Fruit fly (Drosophila melanogaster) whole organism, larva: ENCODE data around the gene ZnT86D.

Experiments used
- noc ChIP-seq: fragments of 200-800 bp; sonication (Bioruptor generic); optimal IDR thresholded peaks from 3 replicates; lab custom pipeline; 2019; ENCODE audit warnings: missing biosample characterization, mild to moderate bottlenecking, missing genetic modification characterization, moderate library complexity

ZnT86D gene

dm6 chr3R:11231037-11231436 is 16.7 kb upstream of the ZnT86D start:
- TF ChIP-seq noc (tag; lab: Kevin White, UChicago): no peak

dm6 chr3R:11230392-11230791 is 16.1 kb upstream of the ZnT86D start, which contains the start of gene GCC88:
TSS of gene GCC88 (minus strand) at chr3R:11230600.
- no peak for TF ChIP-seq noc (tag; lab: Kevin White, UChicago)

dm6 chr3R:11226496-11226895 is 12.2 kb upstream of the ZnT86D start, which contains the start of gene CG17726:
TSS of gene CG17726 (plus strand) at chr3R:11226762.
- TF ChIP-seq noc (tag; lab: Kevin White, UChicago): peak; percentile 95

dm6 chr3R:11225220-11225619 is 10.9 kb upstream of the ZnT86D start, which contains the start of gene scpr-C:
TSS of gene scpr-C (plus strand) at chr3R:11225520.
- TF ChIP-seq noc (tag; lab: Kevin White, UChicago): no peak

- no peak for TF ChIP-seq noc (tag; lab: Kevin White, UChicago)
Observed at dm6 chr3R:11224478-11224877, 10.1 kb upstream of the ZnT86D start.

- no peak for TF ChIP-seq noc (tag; lab: Kevin White, UChicago)
Observed at dm6 chr3R:11222587-11222986, 8.2 kb upstream of the ZnT86D start.

dm6 chr3R:11221437-11222230 is 7.3 kb upstream of the ZnT86D start, which contains the start of the genes CG6693 and RpL3:
TSS of gene CG6693 (minus strand) at chr3R:11221639.
TSS of gene RpL3 (plus strand) at chr3R:11221894.
- TF ChIP-seq noc (tag; lab: Kevin White, UChicago): peak; percentile 55

dm6 chr3R:11219883-11220282 is 5.5 kb upstream of the ZnT86D start, which contains the start of gene CG6689:
TSS of gene CG6689 (minus strand) at chr3R:11220064.
- no peak for TF ChIP-seq noc (tag; lab: Kevin White, UChicago)

dm6 chr3R:11216156-11216630 is 1.9 kb upstream of the ZnT86D start, which contains the start of the genes RpS25 and CG4820:
TSS of gene RpS25 (minus strand) at chr3R:11216287.
TSS of gene CG4820 (plus strand) at chr3R:11216535.
- TF ChIP-seq noc (tag; lab: Kevin White, UChicago): peak; percentile 69

dm6 chr3R:11211291-11212061 is 2.9 kb downstream of the ZnT86D start:
- peak; percentile 68 for TF ChIP-seq noc (tag; lab: Kevin White, UChicago)

- TF ChIP-seq noc (tag; lab: Kevin White, UChicago): peak; percentile 63
Observed at dm6 chr3R:11209801-11210402, 4.4 kb downstream of the ZnT86D start, which contains the start of the genes SdhC and Tctp. TSS of gene SdhC (minus strand) at chr3R:11209849. TSS of gene Tctp (plus strand) at chr3R:11210247.

- no peak for TF ChIP-seq noc (tag; lab: Kevin White, UChicago)
Observed at dm6 chr3R:11208766-11209331, 5.5 kb downstream of the ZnT86D start.

- TF ChIP-seq noc (tag; lab: Kevin White, UChicago): peak; percentile 94
Observed at dm6 chr3R:11200885-11201421, 13.4 kb downstream of the ZnT86D start.

dm6 chr3R:11200042-11200884 is 14.1 kb downstream of the ZnT86D start:
- TF ChIP-seq noc (tag; lab: Kevin White, UChicago): no peak
